Worm (Caenorhabditis elegans) whole organism, young adult: Measurements from ENCODE around the gene K02C4.5.

Source experiments
- F49E8.2 ChIP-seq: sonication (generic microtip); optimal IDR thresholded peaks from 3 replicates; lab custom pipeline; 2017; ENCODE audit warnings: missing genetic modification characterization, mild to moderate bottlenecking, missing compliant biosample characterization, antibody characterized with exemption, moderate library complexity; ENCODE audit not compliant: insufficient read depth
- akir-1 ChIP-seq: fragments of 200-800 bp; sonication (Bioruptor generic); optimal IDR thresholded peaks from 2 replicates; lab custom pipeline; 2018; ENCODE audit warnings: mild to moderate bottlenecking, missing genetic modification characterization, moderate library complexity, missing compliant biosample characterization
- ama-1 ChIP-seq, 3 experiments: fragments of 150-350 bp in 1 of 3; sonication (generic microtip) in 2 of 3; optimal IDR thresholded peaks; 2 replicates each; lab custom pipeline; 2014 to 2018; ENCODE audit warnings: missing biosample characterization in 2 of 3, missing genetic modification characterization in 2 of 3, missing genetic modification reagents in 2 of 3
- him-1 ChIP-seq: sonication (generic microtip); optimal IDR thresholded peaks from 2 replicates; lab custom pipeline; 2016; ENCODE audit warnings: missing genotype, missing genetic modification reagents, missing genetic modification characterization, missing compliant biosample characterization
- let-607 ChIP-seq, 2 experiments: fragments of 200-800 bp in 1 of 2; sonication (Bioruptor generic) in 1 of 2; sonication (generic microtip) in 1 of 2; optimal IDR thresholded peaks; 2 replicates each; lab custom pipeline; 2016 to 2018; ENCODE audit warnings: mild to moderate bottlenecking in 2 of 2, missing compliant biosample characterization in 2 of 2, missing genetic modification characterization in 2 of 2, moderate library complexity in 2 of 2, missing genotype in 1 of 2
- snpc-4 ChIP-seq, 5 experiments: fragments of 150-350 bp in 1 of 5; sonication (generic microtip) in 4 of 5; optimal IDR thresholded peaks; 2 replicates each; lab custom pipeline; 2014 to 2018; ENCODE audit warnings: missing genetic modification characterization in 5 of 5, missing biosample characterization in 3 of 5, antibody characterized with exemption in 2 of 5, mild to moderate bottlenecking in 2 of 5, missing compliant biosample characterization in 2 of 5, missing genotype in 2 of 5, moderate library complexity in 2 of 5, missing genetic modification reagents in 1 of 5
- ztf-18 ChIP-seq: sonication (generic microtip); optimal IDR thresholded peaks from 2 replicates; lab custom pipeline; 2016; ENCODE audit warnings: missing genotype, mild to moderate bottlenecking, missing genetic modification characterization, missing compliant biosample characterization
- ztf-22 ChIP-seq: fragments of 200-800 bp; sonication (Bioruptor generic); optimal IDR thresholded peaks from 2 replicates; lab custom pipeline; 2018; ENCODE audit warnings: mild to moderate bottlenecking, missing genetic modification characterization, moderate library complexity, missing compliant biosample characterization
- ztf-6 ChIP-seq: fragments of 200-800 bp; sonication (Bioruptor generic); IDR thresholded peaks from 2 replicates; pipeline ENCODE4 v1.3.6; 2022; ENCODE audit warnings: missing genetic modification reagents, missing genetic modification characterization, missing compliant biosample characterization

ce11 chrII:8073222-8073621, 5.0 kb upstream of the K02C4.5 start, which contains the start of gene gpcp-2:
- TF ChIP-seq akir-1 (GFP tag; lab: Kevin White, UChicago) (no peak), ztf-22 (GFP tag; lab: Kevin White, UChicago) (no peak), let-607 (tag; optimal IDR thresholded peaks at IDR 0.05; lab: Kevin White, UChicago) (no peak), him-1 (tag; lab: Kevin White, UChicago) (no peak), ama-1 (optimal IDR thresholded peaks at IDR 0.05; lab: Kevin White, UChicago) (no peak), ama-1 (GFP tag; optimal IDR thresholded peaks at IDR 0.05; lab: Kevin White, UChicago) (no peak), ztf-18 (tag; lab: Kevin White, UChicago) (no peak), ztf-6 (GFP tag; lab: Robert Waterston, UW) (no peak), F49E8.2 (tag; lab: Kevin White, UChicago) (no peak), snpc-4 (GFP tag; optimal IDR thresholded peaks at IDR 0.05; lab: Kevin White, UChicago) (no peak), snpc-4 (tag; optimal IDR thresholded peaks at IDR 0.05; lab: Kevin White, UChicago) (no peak)
